Worm (Caenorhabditis elegans): ENCODE results near the gene T20D4.3.
A peak's percentile ranks its signal among the peaks of the same experiment; 100 is the strongest.

Gene T20D4.3

ce11 chrV:3450351-3450750 is 32.3 kb downstream of the T20D4.3 start:
- TF ChIP-seq lin-35 (GFP tag; optimal IDR thresholded peaks at IDR 0.05) (no peak), nhr-47 (tag; optimal IDR thresholded peaks at IDR 0.05) (no peak), vab-15 (tag; optimal IDR thresholded peaks at IDR 0.05) (no peak), jun-1 (tag; optimal IDR thresholded peaks at IDR 0.05) (no peak), irx-1 (tag; optimal IDR thresholded peaks at IDR 0.05) (no peak), sox-4 (tag; optimal IDR thresholded peaks at IDR 0.05) (no peak), sup-37 (GFP tag; optimal IDR thresholded peaks at IDR 0.05) (no peak), blmp-1 (tag; optimal IDR thresholded peaks at IDR 0.05) (no peak), xbp-1 (tag; optimal IDR thresholded peaks at IDR 0.05) (no peak), ceh-90 (tag; optimal IDR thresholded peaks at IDR 0.05) (no peak), Y116A8C.19 (tag; optimal IDR thresholded peaks at IDR 0.05; ENCODE audit: borderline replicate concordance) (no peak), lir-3 (tag; optimal IDR thresholded peaks at IDR 0.05; ENCODE audit: poor library complexity) (no peak), lin-13 (GFP tag; optimal IDR thresholded peaks at IDR 0.05) (no peak), hlh-4 (tag; optimal IDR thresholded peaks at IDR 0.05) (no peak), egl-13 (tag; optimal IDR thresholded peaks at IDR 0.05) (no peak), grh-1 (GFP tag; IDR thresholded peaks at IDR 0.05) (no peak), unc-130 (tag; optimal IDR thresholded peaks at IDR 0.05) (no peak), rnt-1 (tag; optimal IDR thresholded peaks at IDR 0.05) (no peak), fkh-8 (tag; optimal IDR thresholded peaks at IDR 0.05) (no peak)

- TF ChIP-seq pax-3 (tag; optimal IDR thresholded peaks at IDR 0.05) (no peak), lin-14 (GFP tag; optimal IDR thresholded peaks at IDR 0.05) (peak; percentile 1)
These were observed 33.6 kb downstream of the T20D4.3 start for ce11 chrV:3451646-3452045.

ce11 chrV:3452489-3452888 is 34.5 kb downstream of the T20D4.3 start:
- TF ChIP-seq pag-3 (tag; optimal IDR thresholded peaks at IDR 0.05; ENCODE audit: borderline replicate concordance, insufficient read depth), result no peak
- no peak for TF ChIP-seq nhr-71 (tag; optimal IDR thresholded peaks at IDR 0.05)
- TF ChIP-seq fkh-10 (GFP tag; optimal IDR thresholded peaks at IDR 0.05), result peak; percentile 37

ce11 chrV:3454620-3455019 is 36.6 kb downstream of the T20D4.3 start:
- no peak for TF ChIP-seq aha-1 (tag; optimal IDR thresholded peaks at IDR 0.05)
- no peak for TF ChIP-seq efl-1 (optimal IDR thresholded peaks at IDR 0.05)
- TF ChIP-seq efl-1 (GFP tag; optimal IDR thresholded peaks at IDR 0.05 in 1 of 2), result no peak
- no peak for TF ChIP-seq nhr-77 (tag; optimal IDR thresholded peaks at IDR 0.05)
- TF ChIP-seq egl-13 (tag; optimal IDR thresholded peaks at IDR 0.05), result no peak

ce11 chrV:3455135-3455747 is 37.2 kb downstream of the T20D4.3 start:
- no peak for TF ChIP-seq hlh-4 (tag; optimal IDR thresholded peaks at IDR 0.05)
- no peak for TF ChIP-seq efl-1 (optimal IDR thresholded peaks at IDR 0.05)
- peak in 1 of 2 experiments; percentile 55 for TF ChIP-seq efl-1 (GFP tag; optimal IDR thresholded peaks at IDR 0.05 in 1 of 2)
- TF ChIP-seq tbx-2 (tag; optimal IDR thresholded peaks at IDR 0.05), result no peak

- TF ChIP-seq ceh-90 (tag; optimal IDR thresholded peaks at IDR 0.05), result no peak
- TF ChIP-seq fkh-4 (tag; optimal IDR thresholded peaks at IDR 0.05; ENCODE audit: borderline replicate concordance), result no peak
- no peak for TF ChIP-seq F16B12.6 (tag; optimal IDR thresholded peaks at IDR 0.05)
- TF ChIP-seq irx-1 (tag; optimal IDR thresholded peaks at IDR 0.05), result no peak
- no peak for TF ChIP-seq ceh-63 (GFP tag; optimal IDR thresholded peaks at IDR 0.05)
- no peak for TF ChIP-seq snpc-4 (tag; optimal IDR thresholded peaks at IDR 0.05)
- TF ChIP-seq ceh-8 (GFP tag; optimal IDR thresholded peaks at IDR 0.05), result no peak
- no peak for TF ChIP-seq aly-2 (tag; optimal IDR thresholded peaks at IDR 0.05)
- no peak for TF ChIP-seq nhr-76 (tag; optimal IDR thresholded peaks at IDR 0.05)
- no peak for TF ChIP-seq lin-35 (GFP tag; optimal IDR thresholded peaks at IDR 0.05)
- no peak for TF ChIP-seq nhr-47 (tag; optimal IDR thresholded peaks at IDR 0.05)
- TF ChIP-seq fkh-10 (GFP tag; optimal IDR thresholded peaks at IDR 0.05), result no peak
- TF ChIP-seq hpl-2 (GFP tag; optimal IDR thresholded peaks at IDR 0.05), result no peak
- no peak for TF ChIP-seq nhr-19 (GFP tag; conservative IDR thresholded peaks at IDR 0.05)
- no peak for TF ChIP-seq C34B4.2 (tag; optimal IDR thresholded peaks at IDR 0.05)
- no peak for TF ChIP-seq nhr-77 (tag; optimal IDR thresholded peaks at IDR 0.05)
- TF ChIP-seq tlp-1 (tag; optimal IDR thresholded peaks at IDR 0.05), result no peak
These were observed 41.9 kb downstream of the T20D4.3 start, which contains the start of gene slc-28.2 for ce11 chrV:3459919-3460318. TSS of gene slc-28.2 (plus strand) at chrV:3460219.
